Worm (Caenorhabditis elegans) whole organism, young adult: ENCODE measurements around the gene F54D1.6.

Source experiments
- B0336.3 ChIP-seq: fragments of 200-800 bp; sonication (Bioruptor generic); IDR thresholded peaks from 2 replicates; pipeline ENCODE4 v1.3.6; 2022; ENCODE audit warnings: missing genetic modification characterization, missing compliant biosample characterization
- F52B5.7 ChIP-seq: sonication (generic microtip); optimal IDR thresholded peaks from 2 replicates; lab custom pipeline; 2016; ENCODE audit warnings: mild to moderate bottlenecking, missing genetic modification characterization, missing compliant biosample characterization
- F57A8.1 ChIP-seq: fragments of 200-800 bp; sonication (Bioruptor generic); optimal IDR thresholded peaks from 2 replicates; lab custom pipeline; 2018; ENCODE audit warnings: mild to moderate bottlenecking, missing genetic modification characterization, moderate library complexity, missing compliant biosample characterization
- F57C9.4 ChIP-seq: sonication (generic microtip); optimal IDR thresholded peaks from 2 replicates; lab custom pipeline; 2017; ENCODE audit warnings: mild to moderate bottlenecking, missing genetic modification characterization, missing compliant biosample characterization
- akir-1 ChIP-seq: fragments of 200-800 bp; sonication (Bioruptor generic); optimal IDR thresholded peaks from 2 replicates; lab custom pipeline; 2018; ENCODE audit warnings: mild to moderate bottlenecking, missing genetic modification characterization, moderate library complexity, missing compliant biosample characterization
- attf-5 ChIP-seq: fragments of 200-800 bp; sonication (Bioruptor generic); optimal IDR thresholded peaks from 2 replicates; lab custom pipeline; 2018; ENCODE audit warnings: mild to moderate bottlenecking, missing genetic modification characterization, missing compliant biosample characterization
- ceh-40 ChIP-seq: fragments of 200-800 bp; sonication (Bioruptor generic); IDR thresholded peaks from 2 replicates; pipeline ENCODE4 v1.3.6; 2022; ENCODE audit warnings: missing genetic modification characterization, missing compliant biosample characterization
- dpff-1 ChIP-seq: sonication (generic microtip); optimal IDR thresholded peaks from 2 replicates; lab custom pipeline; 2017; ENCODE audit warnings: mild to moderate bottlenecking, missing genetic modification characterization, missing compliant biosample characterization
- efl-1 ChIP-seq: fragments of 150-350 bp; optimal IDR thresholded peaks from 2 replicates; lab custom pipeline; 2014; ENCODE audit warnings: missing biosample characterization, missing genetic modification reagents, missing genetic modification characterization
- ets-4 ChIP-seq: fragments of 200-800 bp; sonication (Bioruptor generic); optimal IDR thresholded peaks from 2 replicates; lab custom pipeline; 2018; ENCODE audit warnings: mild to moderate bottlenecking, missing genetic modification characterization, missing compliant biosample characterization
- him-1 ChIP-seq: sonication (generic microtip); optimal IDR thresholded peaks from 2 replicates; lab custom pipeline; 2016; ENCODE audit warnings: missing genotype, missing genetic modification reagents, missing genetic modification characterization, missing compliant biosample characterization
- hlh-12 ChIP-seq: sonication (generic microtip); optimal IDR thresholded peaks from 2 replicates; lab custom pipeline; 2016; ENCODE audit warnings: missing genetic modification characterization, missing compliant biosample characterization
- let-607 ChIP-seq, 2 experiments: fragments of 200-800 bp in 1 of 2; sonication (Bioruptor generic) in 1 of 2; sonication (generic microtip) in 1 of 2; optimal IDR thresholded peaks; 2 replicates each; lab custom pipeline; 2016 to 2018; ENCODE audit warnings: mild to moderate bottlenecking in 2 of 2, missing compliant biosample characterization in 2 of 2, missing genetic modification characterization in 2 of 2, moderate library complexity in 2 of 2, missing genotype in 1 of 2
- lin-26 ChIP-seq: fragments of 200-800 bp; sonication (Bioruptor generic); IDR thresholded peaks from 2 replicates; pipeline ENCODE4 v1.3.6; 2022; ENCODE audit warnings: missing genetic modification reagents, missing genetic modification characterization, missing compliant biosample characterization
- lsl-1 ChIP-seq: fragments of 200-800 bp; sonication (Bioruptor generic); optimal IDR thresholded peaks from 2 replicates; lab custom pipeline; 2018; ENCODE audit warnings: mild to moderate bottlenecking, missing genetic modification characterization, moderate library complexity, missing compliant biosample characterization
- sdz-38 ChIP-seq: sonication (generic microtip); optimal IDR thresholded peaks from 2 replicates; lab custom pipeline; 2016; ENCODE audit warnings: missing genotype, missing genetic modification characterization, missing compliant biosample characterization
- sea-2 ChIP-seq: fragments of 200-800 bp; sonication (Bioruptor generic); IDR thresholded peaks from 2 replicates; pipeline ENCODE4 v1.3.6; 2022; ENCODE audit warnings: missing genetic modification characterization, missing compliant biosample characterization
- snpc-1.3 ChIP-seq: sonication (generic microtip); optimal IDR thresholded peaks from 2 replicates; lab custom pipeline; 2017; ENCODE audit warnings: missing genetic modification characterization, mild to moderate bottlenecking, missing compliant biosample characterization, antibody characterized with exemption, moderate library complexity, missing genotype, missing genetic modification reagents; ENCODE audit not compliant: insufficient read depth
- somi-1 ChIP-seq: fragments of 200-800 bp; sonication (Bioruptor generic); optimal IDR thresholded peaks from 2 replicates; lab custom pipeline; 2018; ENCODE audit warnings: mild to moderate bottlenecking, missing genetic modification characterization, missing compliant biosample characterization
- xnd-1 ChIP-seq: sonication (generic microtip); optimal IDR thresholded peaks from 2 replicates; lab custom pipeline; 2016; ENCODE audit warnings: missing genotype, missing genetic modification reagents, missing genetic modification characterization, missing compliant biosample characterization
- ztf-26 ChIP-seq: sonication (generic microtip); optimal IDR thresholded peaks from 2 replicates; lab custom pipeline; 2017; ENCODE audit warnings: missing genetic modification characterization, missing compliant biosample characterization
- ztf-6 ChIP-seq: fragments of 200-800 bp; sonication (Bioruptor generic); IDR thresholded peaks from 2 replicates; pipeline ENCODE4 v1.3.6; 2022; ENCODE audit warnings: missing genetic modification reagents, missing genetic modification characterization, missing compliant biosample characterization

F54D1.6 gene

ce11 chrIV:11340735-11341443 lies 53.3 kb downstream of the F54D1.6 start (continued):
- no peak for TF ChIP-seq F57A8.1 (GFP tag; lab: Kevin White, UChicago)
- no peak for TF ChIP-seq F57C9.4 (tag; lab: Kevin White, UChicago)
- TF ChIP-seq sdz-38: no peak
- no peak for TF ChIP-seq dpff-1
- no peak for TF ChIP-seq somi-1
- no peak for TF ChIP-seq ets-4
- TF ChIP-seq him-1 (tag; lab: Kevin White, UChicago): peak; percentile 99
- no peak for TF ChIP-seq F52B5.7 (tag; lab: Kevin White, UChicago)
- TF ChIP-seq lin-26 (GFP tag; lab: Robert Waterston, UW): peak; percentile 92
- no peak for TF ChIP-seq attf-5 (GFP tag; lab: Kevin White, UChicago)
- TF ChIP-seq sea-2 (GFP tag; lab: Robert Waterston, UW): no peak
- TF ChIP-seq, all 124 proteins: peak for 34

- TF ChIP-seq snpc-1.3 (tag; lab: Kevin White, UChicago): no peak
- no peak for TF ChIP-seq hlh-12 (tag; lab: Kevin White, UChicago)
- TF ChIP-seq ztf-26 (tag; lab: Kevin White, UChicago): no peak
- no peak for TF ChIP-seq lsl-1 (GFP tag; lab: Kevin White, UChicago)
- no peak for TF ChIP-seq efl-1
- TF ChIP-seq ceh-40: no peak
- TF ChIP-seq akir-1 (GFP tag; lab: Kevin White, UChicago): no peak
- no peak for TF ChIP-seq xnd-1
- TF ChIP-seq B0336.3 (GFP tag; lab: Robert Waterston, UW): no peak
- TF ChIP-seq ztf-6 (GFP tag; lab: Robert Waterston, UW): no peak
- TF ChIP-seq let-607 (tag; optimal IDR thresholded peaks at IDR 0.05; lab: Kevin White, UChicago): no peak
- TF ChIP-seq, all 124 proteins: peak for 0
Observed at ce11 chrIV:11344288-11344687, 56.7 kb downstream of the F54D1.6 start.
